Worm (Caenorhabditis elegans): ENCODE data around the gene iff-2.

Gene iff-2

DNA sequence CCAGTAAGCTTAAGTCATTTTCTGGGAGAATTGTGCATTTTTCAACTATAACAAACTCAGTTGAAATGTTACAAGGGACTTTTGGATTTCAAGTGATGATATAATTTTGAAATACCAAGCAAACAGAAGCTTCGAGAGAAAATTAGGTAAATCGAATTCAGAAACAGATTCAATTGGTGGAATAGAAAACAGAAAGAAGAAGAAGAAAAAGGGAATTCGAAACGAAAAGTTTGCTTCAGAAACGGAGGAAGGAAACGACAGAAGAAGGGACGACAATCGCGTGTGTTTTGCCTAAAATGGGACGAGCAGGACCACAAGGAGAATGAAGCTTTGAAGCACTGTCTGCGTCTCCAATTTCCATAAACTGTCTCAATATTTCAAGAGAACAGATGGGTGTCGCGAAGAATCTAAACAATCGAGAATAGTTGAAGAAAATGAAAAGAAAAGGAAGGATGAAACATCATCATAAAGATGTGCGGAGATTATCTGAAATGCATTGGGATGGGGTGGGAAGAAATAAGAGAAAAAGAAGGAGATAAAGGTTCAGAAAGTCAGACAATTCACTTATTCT is 26.6 kb upstream of the iff-2 start:
- TF ChIP-seq let-526 (GFP tag; IDR thresholded peaks at IDR 0.05) (no peak), hmg-1.2 (GFP tag; IDR thresholded peaks at IDR 0.05) (peak; percentile 39; the same call in 1 of the 2 replicates)

DNA sequence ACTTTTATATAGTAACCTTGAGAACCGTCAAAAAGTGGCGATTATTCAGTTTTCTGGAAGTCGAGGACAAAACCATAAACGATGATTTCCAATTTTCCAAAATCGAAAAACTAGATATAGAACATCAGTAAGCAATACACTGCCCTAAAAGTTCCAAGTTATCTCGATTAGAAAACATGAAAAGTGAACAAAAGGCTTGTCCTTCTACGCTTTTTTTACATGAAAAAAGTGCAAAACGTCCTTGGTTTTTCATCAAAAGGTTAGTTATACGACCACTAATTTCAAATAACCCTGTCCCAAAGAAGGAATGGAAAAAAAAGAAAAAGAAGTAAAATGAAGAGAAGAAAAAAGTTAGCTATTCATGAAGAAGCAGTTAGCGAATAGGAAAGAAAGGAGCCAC is 24.8 kb upstream of the iff-2 start:
- TF ChIP-seq tbp1 (GFP tag; optimal IDR thresholded peaks at IDR 0.05) (no peak), egrh-3 (GFP tag; IDR thresholded peaks at IDR 0.05) (no peak), ceh-40 (GFP tag; IDR thresholded peaks at IDR 0.05) (no peak), snpc-3.4 (tag; optimal IDR thresholded peaks at IDR 0.05) (no peak), F52B5.7 (tag; optimal IDR thresholded peaks at IDR 0.05) (no peak), mel-28 (tag; optimal IDR thresholded peaks at IDR 0.05; ENCODE audit: borderline replicate concordance) (no peak), egl-44 (GFP tag; IDR thresholded peaks at IDR 0.05) (no peak), pbrm-1 (GFP tag; IDR thresholded peaks at IDR 0.05) (no peak), nhr-90 (tag; optimal IDR thresholded peaks at IDR 0.05) (no peak), ceh-27 (GFP tag; optimal IDR thresholded peaks at IDR 0.05) (no peak), atf-7 (tag; optimal IDR thresholded peaks at IDR 0.05) (no peak), tlf-1 (GFP tag; optimal IDR thresholded peaks at IDR 0.05) (no peak), ZK185.1 (tag; optimal IDR thresholded peaks at IDR 0.05; ENCODE audit: poor library complexity, severe bottlenecking) (no peak), chd-7 (tag; optimal IDR thresholded peaks at IDR 0.05) (no peak), repo-1 (tag; optimal IDR thresholded peaks at IDR 0.05) (no peak), rcor-1 (GFP tag; IDR thresholded peaks at IDR 0.05) (no peak), unc-130 (GFP tag; optimal IDR thresholded peaks at IDR 0.05) (no peak)

DNA sequence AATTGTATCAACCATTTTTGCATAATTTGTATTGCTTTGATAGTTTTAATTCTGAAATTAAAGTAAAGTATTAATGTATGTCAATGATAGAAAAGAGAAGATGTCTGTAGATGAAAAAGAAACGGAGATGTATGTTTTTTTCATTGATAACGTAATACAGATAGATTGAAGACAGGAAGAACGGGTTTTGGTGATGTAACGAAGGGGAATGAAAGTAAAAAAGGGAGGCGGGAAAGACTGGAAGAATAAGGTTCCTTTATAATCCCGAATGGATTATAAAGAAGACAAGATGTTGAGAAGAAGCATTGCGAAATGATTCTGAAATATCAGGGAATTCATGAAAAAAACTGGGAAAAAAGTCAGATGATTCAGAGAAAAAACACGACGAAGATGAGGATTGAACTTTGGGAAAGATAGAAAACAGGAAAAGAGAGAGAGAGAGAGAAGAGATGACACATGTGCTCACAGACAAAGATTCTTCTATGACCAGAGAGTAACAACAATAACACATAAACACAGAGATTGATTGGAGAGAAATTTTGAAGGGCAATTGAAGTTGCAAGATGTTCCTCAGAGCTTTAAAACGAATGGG is 24.0 kb upstream of the iff-2 start, which contains the start of gene F54C9.11:
Gene F54C9.11 (minus strand): TSS at position 51 of the 592 bp plus-strand sequence.
- peak; percentile 41; the same call in 1 of the 2 replicates for TF ChIP-seq cebp-1 (GFP tag; IDR thresholded peaks at IDR 0.05)
- peak; percentile 87 for TF ChIP-seq cebp-1 (tag; optimal IDR thresholded peaks at IDR 0.05)
- peak in 1 of 3 experiments; percentile 20 for TF ChIP-seq lin-35 (GFP tag; optimal IDR thresholded peaks at IDR 0.05)
- TF ChIP-seq somi-1 (GFP tag; optimal IDR thresholded peaks at IDR 0.05), result peak; percentile 35
- TF ChIP-seq mel-28 (tag; optimal IDR thresholded peaks at IDR 0.05; ENCODE audit: borderline replicate concordance), result no peak

DNA sequence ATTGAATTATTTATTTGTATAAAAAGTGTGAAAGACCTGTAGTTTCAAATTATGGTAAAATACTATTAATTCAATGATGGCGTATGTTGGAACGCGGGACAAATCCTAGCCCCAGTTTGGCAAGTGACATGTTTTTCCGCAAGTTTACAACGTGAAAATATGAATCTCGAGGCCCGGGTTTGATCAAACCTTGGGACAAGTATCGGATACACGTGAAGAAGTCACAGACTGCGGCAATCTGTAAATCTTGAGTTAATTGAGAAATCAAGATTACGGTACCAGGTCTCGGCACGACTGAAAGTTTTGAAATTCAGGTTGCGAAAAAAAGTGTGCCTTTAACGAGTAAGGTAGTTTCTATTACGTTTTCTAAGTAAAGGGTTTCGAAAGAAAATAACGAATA is 21.9 kb upstream of the iff-2 start:
- TF ChIP-seq ztf-28 (GFP tag; IDR thresholded peaks at IDR 0.05) (no peak), egl-44 (GFP tag; IDR thresholded peaks at IDR 0.05) (no peak), madf-6 (GFP tag; IDR thresholded peaks at IDR 0.05) (0 out of 2 replicates have a peak, but pooled peaks have one; percentile 24), aptf-3 (GFP tag; IDR thresholded peaks at IDR 0.05) (peak; percentile 22; the same call in 1 of the 2 replicates), cebp-1 (GFP tag; IDR thresholded peaks at IDR 0.05) (no peak), cebp-1 (tag; optimal IDR thresholded peaks at IDR 0.05) (peak; percentile 7), lin-26 (GFP tag; IDR thresholded peaks at IDR 0.05) (peak; percentile 55; the same call in 1 of the 2 replicates)

DNA sequence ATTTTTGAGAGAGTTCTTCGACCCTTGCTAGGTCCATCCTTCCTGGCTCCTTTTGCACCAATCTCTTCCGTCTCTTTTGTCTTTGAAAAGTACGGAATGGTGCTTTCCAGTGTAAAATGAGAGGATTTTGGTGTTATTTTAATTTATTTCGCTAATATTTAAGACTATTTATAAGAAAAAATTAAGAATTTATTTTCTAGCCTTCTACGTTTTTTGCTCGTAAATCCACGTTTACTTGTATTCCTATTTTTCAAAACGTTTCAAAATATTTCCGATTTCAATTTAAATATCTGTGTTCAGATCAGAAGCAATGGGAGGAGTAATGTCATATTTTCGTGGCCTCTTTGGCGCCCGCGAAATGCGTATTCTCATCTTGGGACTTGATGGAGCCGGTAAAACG is 20.5 kb upstream of the iff-2 start, which contains the start of gene arl-1:
Gene arl-1 (plus strand): TSS at position 301 of the 400 bp plus-strand sequence.
- TF ChIP-seq F23B12.7 (tag; optimal IDR thresholded peaks at IDR 0.05; ENCODE audit: insufficient read depth) (no peak), aptf-3 (GFP tag; IDR thresholded peaks at IDR 0.05) (0 out of 2 replicates have a peak, but pooled peaks have one; percentile 6), die-1 (tag; optimal IDR thresholded peaks at IDR 0.05) (no peak)
